Fruit fly (Drosophila melanogaster) whole organism, embryonic: ENCODE results near the gene CG32984.

Experiments used
- Abd-B ChIP-seq: fragments of 200-800 bp; sonication (Bioruptor generic); optimal IDR thresholded peaks from 2 replicates; lab custom pipeline; 2018; ENCODE audit warnings: missing biosample characterization, mild to moderate bottlenecking, missing genetic modification characterization, moderate library complexity
- CG10147 ChIP-seq: fragments of 200-800 bp; sonication (Bioruptor generic); optimal IDR thresholded peaks from 2 replicates; lab custom pipeline; 2019; ENCODE audit warnings: missing biosample characterization, mild to moderate bottlenecking, missing genetic modification characterization, moderate library complexity
- CG10366 ChIP-seq: fragments of 200-800 bp; sonication (Bioruptor generic); IDR thresholded peaks from 2 replicates; pipeline ENCODE4 v1.3.6; 2022; ENCODE audit warnings: missing biosample characterization, missing genetic modification characterization
- CG10565 ChIP-seq: fragments of 200-800 bp; sonication (Bioruptor generic); optimal IDR thresholded peaks from 3 replicates; lab custom pipeline; 2016; ENCODE audit warnings: missing biosample characterization, mild to moderate bottlenecking, missing genetic modification characterization
- CG11456 ChIP-seq: fragments of 200-800 bp; sonication (Bioruptor generic); IDR thresholded peaks from 3 replicates; pipeline ENCODE4 v1.3.6; 2022; ENCODE audit warnings: missing biosample characterization, missing genetic modification characterization
- CG11696 ChIP-seq: fragments of 200-800 bp; sonication (Bioruptor generic); IDR thresholded peaks from 2 replicates; pipeline ENCODE4 v1.3.6; 2022; ENCODE audit warnings: missing biosample characterization, missing genetic modification characterization
- CG12299 ChIP-seq: fragments of 200-800 bp; sonication (Bioruptor generic); optimal IDR thresholded peaks from 2 replicates; lab custom pipeline; 2018; ENCODE audit warnings: missing biosample characterization, mild to moderate bottlenecking, missing genetic modification characterization
- CG12391 ChIP-seq: fragments of 200-800 bp; sonication (Bioruptor generic); optimal IDR thresholded peaks from 3 replicates; lab custom pipeline; 2018; ENCODE audit warnings: missing biosample characterization, mild to moderate bottlenecking, missing genetic modification characterization, moderate library complexity
- CG12769 ChIP-seq: fragments of 200-800 bp; sonication (Bioruptor generic); optimal IDR thresholded peaks from 2 replicates; lab custom pipeline; 2019; ENCODE audit warnings: missing biosample characterization, mild to moderate bottlenecking, missing genetic modification characterization, moderate library complexity
- CG17612 ChIP-seq: fragments of 200-800 bp; sonication (Bioruptor generic); IDR thresholded peaks from 2 replicates; pipeline ENCODE4 v1.3.6; 2022; ENCODE audit warnings: missing biosample characterization, missing genetic modification characterization
- CG17802 ChIP-seq: fragments of 200-800 bp; sonication (Bioruptor generic); optimal IDR thresholded peaks from 2 replicates; lab custom pipeline; 2018; ENCODE audit warnings: missing biosample characterization, mild to moderate bottlenecking, missing genetic modification characterization, moderate library complexity
- CG6254 ChIP-seq: fragments of 200-800 bp; sonication (Bioruptor generic); optimal IDR thresholded peaks from 3 replicates; lab custom pipeline; 2017; ENCODE audit warnings: mild to moderate bottlenecking, missing biosample characterization, missing genetic modification reagents, missing genetic modification characterization
- CrebB ChIP-seq: fragments of 200-800 bp; sonication (Bioruptor generic); optimal IDR thresholded peaks from 3 replicates; lab custom pipeline; 2018; ENCODE audit warnings: missing biosample characterization, mild to moderate bottlenecking, missing genetic modification characterization
- Dfd ChIP-seq, 2 experiments: fragments of >200 bp; optimal IDR thresholded peaks; 2 replicates each; lab custom pipeline; 2017; ENCODE audit warnings: missing biosample characterization in 2 of 2, missing genetic modification characterization in 2 of 2
- Doc3 ChIP-seq: fragments of 200-800 bp; sonication (Bioruptor generic); IDR thresholded peaks from 3 replicates; pipeline ENCODE4 v1.3.6; 2022; ENCODE audit warnings: missing biosample characterization, missing genetic modification characterization; ENCODE audit not compliant: partially characterized antibody
- Dp ChIP-seq: fragments of 200-800 bp; sonication (Bioruptor generic); optimal IDR thresholded peaks from 2 replicates; lab custom pipeline; 2018; ENCODE audit warnings: missing biosample characterization, mild to moderate bottlenecking, missing genetic modification characterization, moderate library complexity
- Drgx ChIP-seq: fragments of 200-800 bp; sonication (Bioruptor generic); IDR thresholded peaks from 2 replicates; pipeline ENCODE4 v1.3.6; 2022; ENCODE audit warnings: missing biosample characterization, missing genetic modification characterization
- E2f2 ChIP-seq: fragments of 200-800 bp; sonication (Bioruptor generic); IDR thresholded peaks from 2 replicates; pipeline ENCODE4 v1.3.6; 2022; ENCODE audit warnings: missing biosample characterization, missing genetic modification characterization
- Ets97D ChIP-seq: fragments of 200-800 bp; sonication (Bioruptor generic); optimal IDR thresholded peaks from 3 replicates; lab custom pipeline; 2016; ENCODE audit warnings: missing biosample characterization, missing genetic modification characterization
- Hmx ChIP-seq: fragments of 200-800 bp; sonication (Bioruptor generic); optimal IDR thresholded peaks from 2 replicates; lab custom pipeline; 2016; ENCODE audit warnings: missing biosample characterization, missing genetic modification characterization
- Mad ChIP-seq: fragments of 200-800 bp; sonication (Bioruptor generic); optimal IDR thresholded peaks from 2 replicates; lab custom pipeline; 2016; ENCODE audit warnings: missing biosample characterization, missing genetic modification characterization
- NC2β ChIP-seq: fragments of 200-800 bp; sonication (Bioruptor generic); optimal IDR thresholded peaks from 2 replicates; lab custom pipeline; 2016; ENCODE audit warnings: missing biosample characterization, missing genetic modification characterization
- NK7.1 ChIP-seq: fragments of 200-800 bp; sonication (Bioruptor generic); optimal IDR thresholded peaks from 3 replicates; lab custom pipeline; 2016; ENCODE audit warnings: missing biosample characterization, missing genetic modification characterization
- Nf-YA ChIP-seq: fragments of 200-800 bp; sonication (Bioruptor generic); IDR thresholded peaks from 2 replicates; pipeline ENCODE4 v1.3.6; 2022; ENCODE audit warnings: missing biosample characterization, missing genetic modification characterization
- NfI ChIP-seq: fragments of 200-800 bp; sonication (Bioruptor generic); optimal IDR thresholded peaks from 3 replicates; lab custom pipeline; 2018; ENCODE audit warnings: missing biosample characterization, mild to moderate bottlenecking, missing genetic modification characterization, moderate library complexity
- Sry-δ ChIP-seq: fragments of 200-800 bp; sonication (Bioruptor generic); optimal IDR thresholded peaks from 2 replicates; lab custom pipeline; 2016; ENCODE audit warnings: missing biosample characterization, missing genetic modification characterization
- bbx ChIP-seq: fragments of 200-800 bp; sonication (Bioruptor generic); IDR thresholded peaks from 2 replicates; pipeline ENCODE4 v1.3.6; 2022; ENCODE audit warnings: missing biosample characterization, missing genetic modification characterization; ENCODE audit not compliant: partially characterized antibody
- corto ChIP-seq: fragments of 200-800 bp; sonication (Bioruptor generic); optimal IDR thresholded peaks from 2 replicates; lab custom pipeline; 2016; ENCODE audit warnings: missing biosample characterization, mild to moderate bottlenecking, missing genetic modification characterization, moderate library complexity
- dati ChIP-seq: fragments of 200-800 bp; sonication (Bioruptor generic); IDR thresholded peaks from 2 replicates; pipeline ENCODE4 v1.3.6; 2022; ENCODE audit warnings: missing biosample characterization, missing genetic modification characterization
- dysf ChIP-seq: fragments of 200-800 bp; sonication (Bioruptor generic); IDR thresholded peaks from 3 replicates; pipeline ENCODE4 v1.3.6; 2022; ENCODE audit warnings: missing biosample characterization, missing genetic modification characterization
- fd102C ChIP-seq: fragments of 200-800 bp; sonication (Bioruptor generic); optimal IDR thresholded peaks from 2 replicates; lab custom pipeline; 2018; ENCODE audit warnings: missing biosample characterization, mild to moderate bottlenecking, missing genetic modification characterization, moderate library complexity
- gfzf ChIP-seq: fragments of 200-800 bp; sonication (Bioruptor generic); optimal IDR thresholded peaks from 2 replicates; lab custom pipeline; 2016; ENCODE audit warnings: missing biosample characterization, mild to moderate bottlenecking, missing genetic modification characterization, moderate library complexity
- grau ChIP-seq: fragments of 200-800 bp; optimal IDR thresholded peaks from 3 replicates; lab custom pipeline; 2019; ENCODE audit warnings: missing biosample characterization, mild to moderate bottlenecking, missing genetic modification characterization, moderate library complexity
- jigr1 ChIP-seq: fragments of 200-800 bp; sonication (Bioruptor generic); IDR thresholded peaks from 3 replicates; pipeline ENCODE4 v1.3.6; 2022; ENCODE audit warnings: missing biosample characterization, missing genetic modification characterization
- kah ChIP-seq: fragments of 200-800 bp; sonication (Bioruptor generic); optimal IDR thresholded peaks from 2 replicates; lab custom pipeline; 2018; ENCODE audit warnings: missing biosample characterization, mild to moderate bottlenecking, missing genetic modification characterization
- kay ChIP-seq: fragments of 200-800 bp; sonication (Bioruptor generic); optimal IDR thresholded peaks from 2 replicates; lab custom pipeline; 2016; ENCODE audit warnings: missing biosample characterization, missing genetic modification characterization
- klu ChIP-seq: fragments of 200-800 bp; sonication (Bioruptor generic); IDR thresholded peaks from 2 replicates; pipeline ENCODE4 v1.3.6; 2022; ENCODE audit warnings: missing biosample characterization, missing genetic modification characterization
- lilli ChIP-seq: fragments of 200-800 bp; sonication (Bioruptor generic); optimal IDR thresholded peaks from 3 replicates; lab custom pipeline; 2016; ENCODE audit warnings: missing biosample characterization, missing genetic modification characterization
- phol ChIP-seq: fragments of 200-800 bp; sonication (Bioruptor generic); optimal IDR thresholded peaks from 3 replicates; lab custom pipeline; 2018; ENCODE audit warnings: missing biosample characterization, mild to moderate bottlenecking, missing genetic modification characterization, moderate library complexity
- pnt ChIP-seq: fragments of 200-800 bp; sonication (Bioruptor generic); optimal IDR thresholded peaks from 3 replicates; lab custom pipeline; 2016; ENCODE audit warnings: missing biosample characterization, missing genetic modification characterization
- pum ChIP-seq: fragments of 200-800 bp; sonication (Bioruptor generic); optimal IDR thresholded peaks from 2 replicates; lab custom pipeline; 2016; ENCODE audit warnings: missing biosample characterization, missing genetic modification characterization
- pzg ChIP-seq: fragments of 200-800 bp; sonication (Bioruptor generic); optimal IDR thresholded peaks from 3 replicates; lab custom pipeline; 2018; ENCODE audit warnings: missing biosample characterization, mild to moderate bottlenecking, missing genetic modification characterization, moderate library complexity
- ro ChIP-seq: fragments of 200-800 bp; sonication (Bioruptor generic); IDR thresholded peaks from 2 replicates; pipeline ENCODE4 v1.3.6; 2022; ENCODE audit warnings: missing biosample characterization, missing genetic modification characterization
- slbo ChIP-seq: fragments of 200-800 bp; sonication (Bioruptor generic); IDR thresholded peaks from 2 replicates; pipeline ENCODE4 v1.3.6; 2022; ENCODE audit warnings: missing biosample characterization, missing genetic modification characterization
- sqz ChIP-seq: fragments of 200-800 bp; sonication (Bioruptor generic); optimal IDR thresholded peaks from 3 replicates; lab custom pipeline; 2018; ENCODE audit warnings: missing biosample characterization, mild to moderate bottlenecking, missing genetic modification characterization
- tap ChIP-seq: fragments of 200-800 bp; optimal IDR thresholded peaks from 3 replicates; lab custom pipeline; 2019; ENCODE audit warnings: missing biosample characterization, mild to moderate bottlenecking, missing genetic modification characterization, moderate library complexity
- toy ChIP-seq: fragments of 200-800 bp; sonication (Bioruptor generic); IDR thresholded peaks from 2 replicates; pipeline ENCODE4 v1.3.6; 2022; ENCODE audit warnings: missing biosample characterization, missing genetic modification characterization
- ttk ChIP-seq: fragments of 200-800 bp; sonication (Bioruptor generic); IDR thresholded peaks from 2 replicates; pipeline ENCODE4 v2.1.2; 2022; ENCODE audit warnings: missing biosample characterization, missing genetic modification characterization
- vnd ChIP-seq: fragments of 200-800 bp; sonication (Bioruptor generic); IDR thresholded peaks from 3 replicates; pipeline ENCODE4 v1.3.6; 2022; ENCODE audit warnings: missing biosample characterization, missing genetic modification characterization; ENCODE audit not compliant: partially characterized antibody
- zf30C ChIP-seq: fragments of 200-800 bp; sonication (Bioruptor generic); optimal IDR thresholded peaks from 3 replicates; lab custom pipeline; 2018; ENCODE audit warnings: missing biosample characterization, mild to moderate bottlenecking, missing genetic modification characterization

CG32984 gene

dm6 chr2L:8982584-8983302 is 18.0 kb downstream of the CG32984 start (continued):
- TF ChIP-seq dysf (GFP tag; lab: Robert Waterston, UW) (peak; percentile 80), corto (GFP tag; lab: Kevin White, UChicago) (no peak), tap (tag; lab: Kevin White, UChicago) (no peak), bbx (GFP tag; lab: Robert Waterston, UW) (no peak), dati (no peak), Mad (no peak), grau (tag; lab: Kevin White, UChicago) (peak; percentile 48), NC2β (GFP tag; lab: Kevin White, UChicago) (no peak), pum (no peak), gfzf (no peak), E2f2 (GFP tag; lab: Robert Waterston, UW) (peak; percentile 54; the same call in 1 of the 2 replicates), Nf-YA (GFP tag; lab: Robert Waterston, UW) (no peak), fd102C (GFP tag; lab: Kevin White, UChicago) (no peak), CrebB (tag; lab: Kevin White, UChicago) (no peak), Hmx (GFP tag; lab: Kevin White, UChicago) (no peak), Abd-B (GFP tag; lab: Kevin White, UChicago) (peak; percentile 28), kah (GFP tag; lab: Kevin White, UChicago) (no peak), pzg (GFP tag; lab: Kevin White, UChicago) (no peak), CG12391 (tag; lab: Kevin White, UChicago) (peak; percentile 53), ro (no peak), pnt (GFP tag; lab: Kevin White, UChicago) (no peak), lilli (GFP tag; lab: Kevin White, UChicago) (peak; percentile 59), Doc3 (GFP tag; lab: Robert Waterston, UW) (no peak), klu (GFP tag; lab: Robert Waterston, UW) (no peak), ttk (peak; percentile 33; the same call in 1 of the 2 replicates), Sry-δ (GFP tag; lab: Kevin White, UChicago) (no peak), jigr1 (GFP tag; lab: Robert Waterston, UW) (no peak), CG6254 (GFP tag; lab: Kevin White, UChicago) (no peak), Ets97D (no peak), CG10147 (GFP tag; lab: Kevin White, UChicago) (peak; percentile 50), CG12299 (tag; lab: Kevin White, UChicago) (peak; percentile 40), CG17802 (tag; lab: Kevin White, UChicago) (no peak), NfI (peak; percentile 27), CG11696 (peak; percentile 53), kay (GFP tag; lab: Kevin White, UChicago) (peak; percentile 19), CG12769 (tag; lab: Kevin White, UChicago) (no peak), CG10565 (GFP tag; lab: Kevin White, UChicago) (no peak), toy (GFP tag; lab: Robert Waterston, UW) (no peak), zf30C (no peak), Drgx (GFP tag; lab: Robert Waterston, UW) (no peak), NK7.1 (GFP tag; lab: Kevin White, UChicago) (no peak), slbo (GFP tag; lab: Robert Waterston, UW) (peak; percentile 68), vnd (GFP tag; lab: Robert Waterston, UW) (no peak), sqz (GFP tag; lab: Kevin White, UChicago) (peak; percentile 49), phol (tag; lab: Kevin White, UChicago) (peak; percentile 41), CG17612 (GFP tag; lab: Robert Waterston, UW) (no peak), Dp (GFP tag; lab: Kevin White, UChicago) (no peak), CG11456 (no peak), CG10366 (GFP tag; lab: Robert Waterston, UW) (peak; percentile 45; the same call in 1 of the 2 replicates), Dfd (GFP tag; optimal IDR thresholded peaks at IDR 0.05; lab: Kevin White, UChicago) (no peak)
